Worm (Caenorhabditis elegans): ENCODE results near the gene F08C6.18.

ce11 chrX:7569685-7570518, 3.5 kb downstream of the F08C6.18 start, which contains the start of gene apy-1:
- no peak for TF ChIP-seq unc-62 (GFP tag; optimal IDR thresholded peaks at IDR 0.05)
- TF ChIP-seq nhr-28 (tag; optimal IDR thresholded peaks at IDR 0.05), result no peak
- TF ChIP-seq lin-13 (tag; optimal IDR thresholded peaks at IDR 0.05), result no peak
- no peak for TF ChIP-seq nhr-76 (tag; optimal IDR thresholded peaks at IDR 0.05)
- no peak for TF ChIP-seq ceh-83 (GFP tag; optimal IDR thresholded peaks at IDR 0.05)
- TF ChIP-seq elt-3 (tag; optimal IDR thresholded peaks at IDR 0.05), result no peak
- TF ChIP-seq lin-32 (GFP tag; optimal IDR thresholded peaks at IDR 0.05), result no peak
- TF ChIP-seq nhr-237 (tag; optimal IDR thresholded peaks at IDR 0.05), result no peak
- TF ChIP-seq mab-5 (tag; optimal IDR thresholded peaks at IDR 0.05), result no peak
- TF ChIP-seq nhr-12 (tag; optimal IDR thresholded peaks at IDR 0.05), result no peak
